Worm (Caenorhabditis elegans) whole organism, L1 larva: ENCODE results near the gene hlh-19.

Source experiments
- aha-1 ChIP-seq: fragments of 150-350 bp; optimal IDR thresholded peaks from 2 replicates; lab custom pipeline; 2014; ENCODE audit warnings: missing biosample characterization, missing genetic modification characterization
- ama-1 ChIP-seq: fragments of 150-350 bp; optimal IDR thresholded peaks from 2 replicates; lab custom pipeline; 2014
- efl-3 ChIP-seq: fragments of 200-800 bp; sonication (Bioruptor generic); optimal IDR thresholded peaks from 2 replicates; lab custom pipeline; 2018; ENCODE audit warnings: mild to moderate bottlenecking, missing genetic modification characterization, missing compliant biosample characterization
- fos-1 ChIP-seq: fragments of 150-350 bp; optimal IDR thresholded peaks from 2 replicates; lab custom pipeline; 2014; ENCODE audit warnings: missing biosample characterization, missing genetic modification characterization
- mep-1 ChIP-seq: fragments of 150-350 bp; optimal IDR thresholded peaks from 2 replicates; lab custom pipeline; 2014; ENCODE audit warnings: missing biosample characterization, missing genetic modification characterization

- TF ChIP-seq fos-1 (tag; lab: Kevin White, UChicago) (no peak), ama-1 (lab: Kevin White, UChicago) (no peak), mep-1 (tag; lab: Kevin White, UChicago) (no peak), efl-3 (GFP tag; lab: Kevin White, UChicago) (no peak), aha-1 (tag; lab: Kevin White, UChicago) (no peak)
Observed at ce11 chrX:585598-586217, 28.6 kb upstream of the hlh-19 start.
